Worm (Caenorhabditis elegans) whole organism, young adult: ENCODE measurements around the gene srb-3.

ENCODE experiments used
- F23B12.7 ChIP-seq: sonication (generic microtip); optimal IDR thresholded peaks from 2 replicates; lab custom pipeline; 2017; ENCODE audit warnings: missing genetic modification characterization, mild to moderate bottlenecking, missing compliant biosample characterization, antibody characterized with exemption, moderate library complexity; ENCODE audit not compliant: insufficient read depth
- F33H1.4 ChIP-seq: fragments of 200-800 bp; sonication (Bioruptor generic); IDR thresholded peaks from 2 replicates; pipeline ENCODE4 v1.3.6; 2022; ENCODE audit warnings: missing genetic modification reagents, missing genetic modification characterization, missing compliant biosample characterization
- F49E8.2 ChIP-seq: sonication (generic microtip); optimal IDR thresholded peaks from 3 replicates; lab custom pipeline; 2017; ENCODE audit warnings: missing genetic modification characterization, mild to moderate bottlenecking, missing compliant biosample characterization, antibody characterized with exemption, moderate library complexity; ENCODE audit not compliant: insufficient read depth
- F57A8.1 ChIP-seq: fragments of 200-800 bp; sonication (Bioruptor generic); optimal IDR thresholded peaks from 2 replicates; lab custom pipeline; 2018; ENCODE audit warnings: mild to moderate bottlenecking, missing genetic modification characterization, moderate library complexity, missing compliant biosample characterization
- akir-1 ChIP-seq: fragments of 200-800 bp; sonication (Bioruptor generic); optimal IDR thresholded peaks from 2 replicates; lab custom pipeline; 2018; ENCODE audit warnings: mild to moderate bottlenecking, missing genetic modification characterization, moderate library complexity, missing compliant biosample characterization
- attf-6 ChIP-seq: fragments of 200-800 bp; sonication (Bioruptor generic); IDR thresholded peaks from 2 replicates; pipeline ENCODE4 v1.3.6; 2022; ENCODE audit warnings: missing genetic modification reagents, missing genetic modification characterization, missing compliant biosample characterization
- nhr-90 ChIP-seq: sonication (generic microtip); optimal IDR thresholded peaks from 2 replicates; lab custom pipeline; 2016; ENCODE audit warnings: missing genotype, mild to moderate bottlenecking, missing genetic modification characterization, missing compliant biosample characterization
- pha-4 ChIP-seq: fragments of 150-350 bp; sonication (generic microtip); optimal IDR thresholded peaks from 2 replicates; lab custom pipeline; 2014; ENCODE audit warnings: missing biosample characterization, missing genetic modification reagents, missing genetic modification characterization
- sea-2 ChIP-seq: fragments of 200-800 bp; sonication (Bioruptor generic); IDR thresholded peaks from 2 replicates; pipeline ENCODE4 v1.3.6; 2022; ENCODE audit warnings: missing genetic modification characterization, missing compliant biosample characterization
- snpc-1.3 ChIP-seq: sonication (generic microtip); optimal IDR thresholded peaks from 2 replicates; lab custom pipeline; 2017; ENCODE audit warnings: missing genetic modification characterization, mild to moderate bottlenecking, missing compliant biosample characterization, antibody characterized with exemption, moderate library complexity, missing genotype, missing genetic modification reagents; ENCODE audit not compliant: insufficient read depth
- snpc-4 ChIP-seq, 5 experiments: fragments of 150-350 bp in 1 of 5; sonication (generic microtip) in 4 of 5; optimal IDR thresholded peaks; 2 replicates each; lab custom pipeline; 2014 to 2018; ENCODE audit warnings: missing genetic modification characterization in 5 of 5, missing biosample characterization in 3 of 5, antibody characterized with exemption in 2 of 5, mild to moderate bottlenecking in 2 of 5, missing compliant biosample characterization in 2 of 5, missing genotype in 2 of 5, moderate library complexity in 2 of 5, missing genetic modification reagents in 1 of 5
- unc-62 ChIP-seq: fragments of 150-350 bp; optimal IDR thresholded peaks from 2 replicates; lab custom pipeline; 2014; ENCODE audit warnings: missing biosample characterization, missing genetic modification reagents, missing genetic modification characterization
- ztf-3 ChIP-seq: fragments of 200-800 bp; sonication (Bioruptor generic); optimal IDR thresholded peaks from 2 replicates; lab custom pipeline; 2018; ENCODE audit warnings: mild to moderate bottlenecking, missing genetic modification characterization, missing compliant biosample characterization

ce11 chrII:5195504-5195903 is 28.9 kb upstream of the srb-3 start, which contains the start of gene C34F11.5:
- TF ChIP-seq snpc-1.3 (tag; lab: Kevin White, UChicago) (no peak), sea-2 (GFP tag; lab: Robert Waterston, UW) (no peak), snpc-4 (GFP tag; optimal IDR thresholded peaks at IDR 0.05; lab: Kevin White, UChicago) (no peak), snpc-4 (tag; optimal IDR thresholded peaks at IDR 0.05; lab: Kevin White, UChicago) (no peak), akir-1 (no peak), ztf-3 (GFP tag; lab: Kevin White, UChicago) (no peak), F49E8.2 (tag; lab: Kevin White, UChicago) (no peak), F23B12.7 (tag; lab: Kevin White, UChicago) (no peak), F33H1.4 (no peak), pha-4 (tag; lab: Kevin White, UChicago) (no peak), nhr-90 (tag; lab: Kevin White, UChicago) (no peak), F57A8.1 (GFP tag; lab: Kevin White, UChicago) (no peak), unc-62 (GFP tag; lab: Kevin White, UChicago) (no peak), attf-6 (GFP tag; lab: Robert Waterston, UW) (no peak)
